Worm (Caenorhabditis elegans): Measurements from ENCODE around the gene tbc-8.

The tbc-8 gene

DNA sequence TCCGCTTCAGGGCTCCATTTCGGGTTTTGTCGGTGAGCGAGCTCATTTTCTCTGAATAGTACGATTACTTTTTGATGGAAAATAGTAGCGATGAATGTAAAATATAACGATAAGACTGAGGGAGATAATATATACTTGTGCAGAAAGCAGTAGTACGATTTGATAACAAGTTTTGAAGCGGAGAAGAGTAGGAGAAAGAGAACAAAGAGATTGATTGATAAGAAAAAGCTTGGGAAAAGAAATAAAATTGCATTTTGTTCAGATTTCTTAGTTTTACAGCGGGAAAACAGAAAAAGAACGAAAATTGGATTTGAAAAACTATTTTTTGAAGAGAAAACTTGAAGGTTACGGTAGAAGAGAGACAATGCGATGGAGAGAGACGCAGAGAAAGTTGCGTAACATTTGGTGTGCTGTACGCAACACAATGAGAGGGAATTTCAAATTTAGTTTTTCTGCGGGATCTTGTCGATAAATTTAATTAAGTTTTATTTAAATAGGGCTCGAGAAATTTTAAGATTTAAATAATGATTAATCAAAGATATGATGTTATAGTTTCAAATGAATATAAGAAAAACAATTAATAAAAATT is 7.1 kb upstream of the tbc-8 start, which contains the start of gene umps-1 (continued):
- TF ChIP-seq zag-1 (tag; optimal IDR thresholded peaks at IDR 0.05) (no peak), dmd-9 (GFP tag; IDR thresholded peaks at IDR 0.05) (no peak), nhr-11 (tag; optimal IDR thresholded peaks at IDR 0.05) (peak; percentile 30), tag-97 (GFP tag; IDR thresholded peaks at IDR 0.05) (no peak), snpc-1.2 (GFP tag; IDR thresholded peaks at IDR 0.05) (no peak), ceh-32 (tag; optimal IDR thresholded peaks at IDR 0.05; ENCODE audit: poor library complexity) (no peak), mdt-29 (GFP tag; IDR thresholded peaks at IDR 0.05) (no peak), php-3 (GFP tag; IDR thresholded peaks at IDR 0.05) (no peak), lsy-2 (tag; optimal IDR thresholded peaks at IDR 0.05) (peak; percentile 80 to 99), ceh-62 (tag; optimal IDR thresholded peaks at IDR 0.05) (no peak), dmd-6 (GFP tag; IDR thresholded peaks at IDR 0.05) (peak; percentile 49), Y75B8A.6 (GFP tag; IDR thresholded peaks at IDR 0.05) (no peak), D1046.2 (GFP tag; IDR thresholded peaks at IDR 0.05) (no peak), dve-1 (tag; optimal IDR thresholded peaks at IDR 0.05; ENCODE audit: insufficient read depth) (peak; percentile 60), dpl-1 (GFP tag; optimal IDR thresholded peaks at IDR 0.05) (peak; percentile 98), hif-1 (tag; optimal IDR thresholded peaks at IDR 0.05) (peak in 1 of 2 experiments; percentile 34), nhr-6 (tag; optimal IDR thresholded peaks at IDR 0.05) (peak; percentile 59), nhr-25 (tag; optimal IDR thresholded peaks at IDR 0.05; ENCODE audit: borderline replicate concordance, insufficient read depth) (peak; percentile 51), hlh-30 (tag; optimal IDR thresholded peaks at IDR 0.05; ENCODE audit: insufficient read depth) (peak; percentile 64), pha-4 (GFP tag; IDR thresholded peaks at IDR 0.05) (no peak), pha-4 (tag; optimal IDR thresholded peaks at IDR 0.05) (no peak), mep-1 (tag; optimal IDR thresholded peaks at IDR 0.05) (peak; percentile 60), ztf-11 (tag; optimal IDR thresholded peaks at IDR 0.05) (no peak), duxl-1 (tag; optimal IDR thresholded peaks at IDR 0.05; ENCODE audit: poor library complexity) (no peak), saeg-2 (GFP tag; IDR thresholded peaks at IDR 0.05) (no peak), hmg-1.1 (GFP tag; IDR thresholded peaks at IDR 0.05) (peak; percentile 35; the same call in 1 of the 2 replicates), R02D3.7 (tag; optimal IDR thresholded peaks at IDR 0.05) (no peak)

DNA sequence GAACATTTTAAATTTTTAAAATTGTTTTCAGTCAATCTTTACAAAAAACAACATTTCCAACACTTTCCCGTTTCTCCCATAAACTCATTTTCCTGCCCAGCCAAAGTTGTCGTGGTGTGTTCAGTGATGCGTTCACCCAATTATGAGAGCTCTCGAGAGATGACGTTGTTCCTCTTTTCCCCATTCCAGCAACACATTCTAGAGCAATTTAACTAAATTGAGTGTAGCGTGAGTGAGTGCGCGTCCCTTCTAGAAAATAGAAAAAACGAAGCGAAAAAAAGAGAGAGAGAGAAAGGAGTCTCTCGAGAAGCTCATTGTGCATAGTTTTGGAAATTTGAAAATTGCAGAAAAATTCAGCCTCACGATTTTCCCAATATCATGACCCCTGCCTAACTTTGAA is 6.0 kb upstream of the tbc-8 start:
- TF ChIP-seq aha-1 (tag) (peak; percentile 14), fkh-10 (GFP tag; optimal IDR thresholded peaks at IDR 0.05) (peak; percentile 62), ctbp-1 (GFP tag; IDR thresholded peaks at IDR 0.05) (0 out of 2 replicates have a peak, but pooled peaks have one; percentile 55), snpc-1.2 (GFP tag; IDR thresholded peaks at IDR 0.05) (no peak), lsy-2 (tag; optimal IDR thresholded peaks at IDR 0.05) (peak in 1 of 2 experiments; percentile 46), ces-1 (GFP tag; optimal IDR thresholded peaks at IDR 0.05) (peak; percentile 86), F44E2.7 (GFP tag; IDR thresholded peaks at IDR 0.05) (no peak), ceh-20 (GFP tag; IDR thresholded peaks at IDR 0.05) (no peak)

DNA sequence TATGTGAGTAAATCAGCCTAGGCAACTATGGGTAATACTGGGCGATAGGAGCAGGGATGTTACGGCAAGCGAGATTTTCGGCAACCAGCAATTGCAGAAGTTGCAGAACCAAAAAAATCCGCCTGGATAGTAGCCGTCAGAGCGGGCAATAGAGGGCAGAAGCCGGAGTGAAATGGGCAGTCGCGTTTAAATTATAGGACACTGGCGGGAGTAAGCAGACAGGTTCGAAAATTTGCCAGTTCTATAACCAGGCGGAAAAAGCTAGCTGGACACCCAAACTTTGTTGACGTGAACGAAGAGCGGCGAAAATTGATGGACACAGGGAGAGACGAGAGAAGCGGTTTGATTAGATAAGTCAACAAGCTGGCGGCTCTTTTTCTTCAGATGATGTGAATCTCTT is 4.8 kb upstream of the tbc-8 start:
- TF ChIP-seq aha-1 (tag) (peak; percentile 93), nhr-111 (GFP tag; optimal IDR thresholded peaks at IDR 0.05) (no peak)

DNA sequence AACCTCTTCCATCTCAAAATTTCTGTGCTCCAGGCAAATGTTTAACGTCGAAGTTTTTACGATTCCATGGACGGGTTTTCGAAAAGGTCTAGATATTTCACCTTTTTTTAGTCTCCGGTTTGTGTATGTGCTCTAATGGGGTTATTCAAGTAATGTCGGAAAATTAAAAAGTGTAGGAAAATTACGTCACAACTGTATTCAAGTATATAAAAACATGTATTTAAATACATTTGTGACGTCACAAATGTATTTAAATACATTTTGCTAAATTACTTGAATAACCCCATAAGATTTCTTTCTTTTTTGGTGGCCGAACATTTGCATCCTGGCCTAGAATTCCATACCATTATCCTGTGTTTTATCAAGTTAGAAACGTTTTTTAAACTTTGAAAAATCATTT is 3.3 kb upstream of the tbc-8 start:
- no peak for TF ChIP-seq ceh-20 (GFP tag; IDR thresholded peaks at IDR 0.05)
- no peak for TF ChIP-seq fos-1 (tag; optimal IDR thresholded peaks at IDR 0.05)
- no peak for TF ChIP-seq mdt-29 (GFP tag; IDR thresholded peaks at IDR 0.05)
- TF ChIP-seq jun-1 (tag; optimal IDR thresholded peaks at IDR 0.05) = no peak
- TF ChIP-seq nhr-237 (tag; optimal IDR thresholded peaks at IDR 0.05) = no peak
- no peak for TF ChIP-seq daf-12 (tag; optimal IDR thresholded peaks at IDR 0.05)
- no peak for TF ChIP-seq ceh-32 (tag; optimal IDR thresholded peaks at IDR 0.05; ENCODE audit: poor library complexity)
- TF ChIP-seq snpc-1.2 (GFP tag; IDR thresholded peaks at IDR 0.05) = no peak
- TF ChIP-seq ceh-28 (tag; optimal IDR thresholded peaks at IDR 0.05) = no peak
- no peak for TF ChIP-seq nhr-6 (tag; optimal IDR thresholded peaks at IDR 0.05)
- no peak for TF ChIP-seq Y5F2A.4 (GFP tag; optimal IDR thresholded peaks at IDR 0.05)
- no peak for TF ChIP-seq egl-27 (tag; optimal IDR thresholded peaks at IDR 0.05)
- no peak for TF ChIP-seq vab-7 (GFP tag; IDR thresholded peaks at IDR 0.05)
- no peak for TF ChIP-seq hlh-11 (tag; optimal IDR thresholded peaks at IDR 0.05)

Data from whole organism, L4 larva.